Worm (Caenorhabditis elegans) whole organism, midembryonic: ENCODE results near the gene fbxa-206.

Source experiments
- T22C8.4 ChIP-seq: fragments of 200-800 bp; sonication (Bioruptor generic); IDR thresholded peaks from 2 replicates; pipeline ENCODE4 v1.3.6; 2022; ENCODE audit warnings: missing genetic modification characterization, missing compliant biosample characterization
- cog-1 ChIP-seq: sonication (generic microtip); optimal IDR thresholded peaks from 2 replicates; lab custom pipeline; 2016; ENCODE audit warnings: missing genetic modification characterization, missing compliant biosample characterization
- flt-1 ChIP-seq: fragments of 200-800 bp; sonication (Bioruptor generic); IDR thresholded peaks from 2 replicates; pipeline ENCODE4 v1.3.6; 2022; ENCODE audit warnings: missing genetic modification characterization, missing compliant biosample characterization
- klf-2 ChIP-seq: fragments of 200-800 bp; sonication (Bioruptor generic); conservative IDR thresholded peaks from 2 replicates; pipeline ENCODE4 v1.3.6; 2022; ENCODE audit warnings: missing genetic modification reagents, missing genetic modification characterization, missing compliant biosample characterization
- med-1 ChIP-seq: sonication (generic microtip); optimal IDR thresholded peaks from 2 replicates; lab custom pipeline; 2017; ENCODE audit warnings: missing genetic modification characterization, mild to moderate bottlenecking, missing compliant biosample characterization, antibody characterized with exemption, missing genetic modification reagents; ENCODE audit not compliant: insufficient read depth
- ref-1 ChIP-seq: fragments of 200-800 bp; sonication (Bioruptor generic); conservative IDR thresholded peaks from 2 replicates; pipeline ENCODE4 v1.3.6; 2022; ENCODE audit warnings: missing genetic modification reagents, missing genetic modification characterization, missing compliant biosample characterization
- tab-1 ChIP-seq: fragments of 200-800 bp; sonication (Bioruptor generic); IDR thresholded peaks from 2 replicates; pipeline ENCODE4 v1.3.6; 2022; ENCODE audit warnings: missing genetic modification characterization, missing compliant biosample characterization
- ztf-23 ChIP-seq: fragments of 200-800 bp; sonication (Bioruptor generic); IDR thresholded peaks from 2 replicates; pipeline ENCODE4 v1.3.6; 2022; ENCODE audit warnings: missing genetic modification reagents, missing genetic modification characterization, missing compliant biosample characterization
- ztf-29 ChIP-seq: fragments of 200-800 bp; sonication (Bioruptor generic); IDR thresholded peaks from 2 replicates; pipeline ENCODE4 v1.3.6; 2022; ENCODE audit warnings: missing genetic modification reagents, missing genetic modification characterization, missing compliant biosample characterization

DNA sequence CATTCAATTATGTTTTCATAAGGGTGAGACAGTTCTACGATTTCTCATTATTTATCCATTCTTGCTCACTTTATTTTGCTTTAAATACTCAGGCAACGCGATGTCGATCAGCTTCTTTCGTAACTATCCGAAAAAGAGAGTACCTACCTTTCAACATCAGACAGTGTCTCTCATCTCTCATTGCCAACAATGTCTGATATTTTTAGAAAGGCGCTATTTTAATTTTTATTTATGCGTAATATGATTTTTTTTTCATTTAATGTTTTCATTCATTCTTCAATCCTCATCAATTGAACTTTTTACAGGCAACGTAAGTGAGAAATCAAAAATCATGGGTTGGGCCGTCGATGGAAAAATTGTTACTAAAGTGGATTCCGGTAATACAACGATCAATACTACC, 33.5 kb downstream of the fbxa-206 start, which contains the start of gene F09C6.13:
- TF ChIP-seq ztf-29 (GFP tag; lab: Robert Waterston, UW): no peak
- TF ChIP-seq cog-1 (tag; lab: Kevin White, UChicago): no peak
- no peak for TF ChIP-seq flt-1 (GFP tag; lab: Robert Waterston, UW)
- no peak for TF ChIP-seq T22C8.4 (GFP tag; lab: Robert Waterston, UW)
- TF ChIP-seq med-1 (GFP tag; lab: Kevin White, UChicago): no peak
- TF ChIP-seq ztf-23 (GFP tag; lab: Robert Waterston, UW): no peak
- no peak for TF ChIP-seq ref-1 (GFP tag; lab: Robert Waterston, UW)
- TF ChIP-seq klf-2 (GFP tag; lab: Robert Waterston, UW): no peak
- TF ChIP-seq tab-1: no peak
